Fruit fly (Drosophila melanogaster) whole organism, adult: ENCODE data around the gene Theg.

Source experiments
- CG11617 ChIP-seq: fragments of 200-800 bp; sonication (Bioruptor generic); optimal IDR thresholded peaks from 2 replicates; lab custom pipeline; 2017; ENCODE audit warnings: mild to moderate bottlenecking, missing biosample characterization, missing genetic modification reagents, missing genetic modification characterization
- CG12768 ChIP-seq: fragments of 200-800 bp; sonication (Bioruptor generic); optimal IDR thresholded peaks from 2 replicates; lab custom pipeline; 2017; ENCODE audit warnings: missing biosample characterization, missing genetic modification characterization, mild to moderate bottlenecking, moderate library complexity, missing genetic modification reagents
- CG14711 ChIP-seq: fragments of 200-800 bp; sonication (Bioruptor generic); optimal IDR thresholded peaks from 2 replicates; lab custom pipeline; 2018; ENCODE audit warnings: missing biosample characterization, mild to moderate bottlenecking, missing genetic modification characterization, moderate library complexity
- CG1620 ChIP-seq: fragments of 200-800 bp; sonication (Bioruptor generic); optimal IDR thresholded peaks from 2 replicates; lab custom pipeline; 2016; ENCODE audit warnings: missing biosample characterization, missing genetic modification characterization
- CG33017 ChIP-seq: fragments of 200-800 bp; sonication (Bioruptor generic); optimal IDR thresholded peaks from 2 replicates; lab custom pipeline; 2018; ENCODE audit warnings: missing biosample characterization, mild to moderate bottlenecking, missing genetic modification characterization, moderate library complexity
- Clk ChIP-seq: fragments of 200-800 bp; sonication (Bioruptor generic); optimal IDR thresholded peaks from 2 replicates; lab custom pipeline; 2017; ENCODE audit warnings: missing biosample characterization, missing genetic modification characterization
- Hr96 ChIP-seq: fragments of 200-800 bp; sonication (Bioruptor generic); optimal IDR thresholded peaks from 2 replicates; lab custom pipeline; 2016; ENCODE audit warnings: missing biosample characterization, missing genetic modification characterization
- Mnt ChIP-seq: fragments of 200-800 bp; sonication (Bioruptor generic); optimal IDR thresholded peaks from 2 replicates; lab custom pipeline; 2016; ENCODE audit warnings: missing biosample characterization, mild to moderate bottlenecking, missing genetic modification characterization
- bab1 ChIP-seq: fragments of 200-800 bp; sonication (Bioruptor generic); optimal IDR thresholded peaks from 3 replicates; lab custom pipeline; 2019; ENCODE audit warnings: missing biosample characterization, mild to moderate bottlenecking, missing genetic modification characterization, moderate library complexity
- cic ChIP-seq: fragments of 200-800 bp; sonication (Bioruptor generic); optimal IDR thresholded peaks from 2 replicates; lab custom pipeline; 2017; ENCODE audit warnings: missing biosample characterization, mild to moderate bottlenecking, missing genetic modification characterization, moderate library complexity
- cnc ChIP-seq, 2 experiments: fragments of >200 bp; optimal IDR thresholded peaks; 2 replicates each; lab custom pipeline; 2017
- kay ChIP-seq: fragments of 200-800 bp; sonication (Bioruptor generic); peaks from one replicate; lab custom pipeline; 2016; ENCODE audit warnings: missing biosample characterization, missing genetic modification characterization, borderline replicate concordance
- ovo ChIP-seq: fragments of 200-800 bp; sonication (Bioruptor generic); optimal IDR thresholded peaks from 2 replicates; lab custom pipeline; 2016; ENCODE audit warnings: missing biosample characterization, missing genetic modification characterization
- toe ChIP-seq: fragments of 200-800 bp; sonication (Bioruptor generic); optimal IDR thresholded peaks from 2 replicates; lab custom pipeline; 2016; ENCODE audit warnings: missing biosample characterization, missing genetic modification characterization

DNA sequence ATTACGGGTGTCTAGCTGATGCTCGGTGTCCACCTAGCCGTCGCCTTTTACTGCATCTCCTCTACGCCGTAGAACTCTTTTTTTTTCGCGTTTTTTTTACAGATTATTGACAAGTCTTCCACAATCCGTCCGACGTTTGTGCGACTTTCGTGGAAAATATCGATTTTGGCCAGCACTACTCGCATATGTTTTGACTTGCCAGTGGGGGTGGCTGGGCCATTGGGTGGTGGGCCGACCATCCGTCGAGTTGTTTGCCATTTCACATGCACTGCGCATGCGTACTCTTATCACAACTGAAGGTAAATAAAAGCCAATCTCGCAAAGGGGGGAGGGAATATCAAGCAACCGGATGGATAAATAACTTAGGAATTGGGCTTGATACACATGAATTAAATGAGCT lies 17.2 kb downstream of the Theg start, which contains the start of gene CG13409:
- TF ChIP-seq Hr96 (GFP tag; lab: Kevin White, UChicago) (no peak), CG12768 (GFP tag; lab: Kevin White, UChicago) (no peak), bab1 (GFP tag; lab: Kevin White, UChicago) (no peak), ovo (GFP tag; lab: Kevin White, UChicago) (no peak), CG1620 (GFP tag; lab: Kevin White, UChicago) (no peak), CG14711 (no peak), cic (no peak), Clk (no peak), Mnt (GFP tag; lab: Kevin White, UChicago) (no peak), CG11617 (GFP tag; lab: Kevin White, UChicago) (no peak), cnc (optimal IDR thresholded peaks at IDR 0.05; lab: Kevin White, UChicago) (no peak), kay (GFP tag; lab: Kevin White, UChicago) (no peak), CG33017 (tag; lab: Kevin White, UChicago) (no peak), toe (no peak)
